Worm (Caenorhabditis elegans) whole organism, midembryonic: Measurements from ENCODE around the gene M02E1.3.
A peak's percentile ranks its signal among the peaks of the same experiment; 100 is the strongest.

Experiments used
- T22C8.4 ChIP-seq: fragments of 200-800 bp; sonication (Bioruptor generic); IDR thresholded peaks from 2 replicates; pipeline ENCODE4 v1.3.6; 2022; ENCODE audit warnings: missing genetic modification characterization, missing compliant biosample characterization
- cog-1 ChIP-seq: sonication (generic microtip); optimal IDR thresholded peaks from 2 replicates; lab custom pipeline; 2016; ENCODE audit warnings: missing genetic modification characterization, missing compliant biosample characterization
- flt-1 ChIP-seq: fragments of 200-800 bp; sonication (Bioruptor generic); IDR thresholded peaks from 2 replicates; pipeline ENCODE4 v1.3.6; 2022; ENCODE audit warnings: missing genetic modification characterization, missing compliant biosample characterization
- klf-2 ChIP-seq: fragments of 200-800 bp; sonication (Bioruptor generic); conservative IDR thresholded peaks from 2 replicates; pipeline ENCODE4 v1.3.6; 2022; ENCODE audit warnings: missing genetic modification reagents, missing genetic modification characterization, missing compliant biosample characterization
- med-1 ChIP-seq: sonication (generic microtip); optimal IDR thresholded peaks from 2 replicates; lab custom pipeline; 2017; ENCODE audit warnings: missing genetic modification characterization, mild to moderate bottlenecking, missing compliant biosample characterization, antibody characterized with exemption, missing genetic modification reagents; ENCODE audit not compliant: insufficient read depth
- ref-1 ChIP-seq: fragments of 200-800 bp; sonication (Bioruptor generic); conservative IDR thresholded peaks from 2 replicates; pipeline ENCODE4 v1.3.6; 2022; ENCODE audit warnings: missing genetic modification reagents, missing genetic modification characterization, missing compliant biosample characterization
- tab-1 ChIP-seq: fragments of 200-800 bp; sonication (Bioruptor generic); IDR thresholded peaks from 2 replicates; pipeline ENCODE4 v1.3.6; 2022; ENCODE audit warnings: missing genetic modification characterization, missing compliant biosample characterization
- ztf-23 ChIP-seq: fragments of 200-800 bp; sonication (Bioruptor generic); IDR thresholded peaks from 2 replicates; pipeline ENCODE4 v1.3.6; 2022; ENCODE audit warnings: missing genetic modification reagents, missing genetic modification characterization, missing compliant biosample characterization
- ztf-29 ChIP-seq: fragments of 200-800 bp; sonication (Bioruptor generic); IDR thresholded peaks from 2 replicates; pipeline ENCODE4 v1.3.6; 2022; ENCODE audit warnings: missing genetic modification reagents, missing genetic modification characterization, missing compliant biosample characterization

Gene M02E1.3

DNA sequence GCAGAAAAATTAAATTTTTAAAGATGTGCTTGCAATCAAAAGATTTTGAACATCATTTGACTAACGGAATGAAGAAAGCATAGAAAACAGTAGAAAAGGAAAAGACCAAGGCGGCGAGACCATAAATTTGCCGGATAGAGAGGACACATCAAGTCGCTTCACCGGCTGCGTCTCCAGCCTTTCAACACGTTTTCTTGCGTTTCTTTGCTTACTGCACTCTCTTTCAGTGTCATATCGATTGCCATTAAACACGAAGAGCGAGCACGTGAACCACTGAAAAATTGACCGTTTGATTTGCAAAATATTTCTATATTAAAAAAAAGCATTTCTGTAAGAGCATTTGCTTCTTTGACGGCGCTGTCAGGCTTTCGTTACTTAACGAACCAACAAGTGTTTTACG, 25.8 kb downstream of the M02E1.3 start:
- TF ChIP-seq T22C8.4 (GFP tag; lab: Robert Waterston, UW): peak; percentile 52; the same call in 1 of the 2 replicates
- no peak for TF ChIP-seq med-1

ce11 chrX:351398-351797, 29.1 kb downstream of the M02E1.3 start:
- TF ChIP-seq ztf-29 (GFP tag; lab: Robert Waterston, UW): peak; percentile 81
- peak; percentile 89 for TF ChIP-seq ztf-23 (GFP tag; lab: Robert Waterston, UW)
- peak; percentile 95 for TF ChIP-seq tab-1 (GFP tag; lab: Robert Waterston, UW)
- TF ChIP-seq flt-1: peak; percentile 96
- TF ChIP-seq T22C8.4 (GFP tag; lab: Robert Waterston, UW): peak; percentile 79
- TF ChIP-seq ref-1 (GFP tag; lab: Robert Waterston, UW): peak; percentile 83
- TF ChIP-seq klf-2: peak; percentile 82

- TF ChIP-seq T22C8.4 (GFP tag; lab: Robert Waterston, UW): peak; percentile 90
- TF ChIP-seq med-1: peak; percentile 69
- peak; percentile 84 for TF ChIP-seq ref-1 (GFP tag; lab: Robert Waterston, UW)
- peak; percentile 92 for TF ChIP-seq klf-2
- peak; percentile 92 for TF ChIP-seq ztf-29 (GFP tag; lab: Robert Waterston, UW)
- peak; percentile 95 for TF ChIP-seq tab-1 (GFP tag; lab: Robert Waterston, UW)
- peak; percentile 83 for TF ChIP-seq cog-1 (tag; lab: Kevin White, UChicago)
- TF ChIP-seq flt-1: peak; percentile 91
- TF ChIP-seq ztf-23 (GFP tag; lab: Robert Waterston, UW): peak; percentile 96
Measured at ce11 chrX:353134-353669, 30.9 kb downstream of the M02E1.3 start, which contains the start of gene sor-3. Gene sor-3 (plus strand): TSS chrX:353619.

- no peak for TF ChIP-seq med-1
- no peak for TF ChIP-seq T22C8.4 (GFP tag; lab: Robert Waterston, UW)
- no peak for TF ChIP-seq klf-2
- no peak for TF ChIP-seq ztf-23 (GFP tag; lab: Robert Waterston, UW)
- no peak for TF ChIP-seq flt-1
- no peak for TF ChIP-seq cog-1 (tag; lab: Kevin White, UChicago)
- no peak for TF ChIP-seq ztf-29 (GFP tag; lab: Robert Waterston, UW)
- TF ChIP-seq ref-1 (GFP tag; lab: Robert Waterston, UW): no peak
Measured at ce11 chrX:357792-358191, 35.5 kb downstream of the M02E1.3 start, which contains the start of gene C04E7.1. Gene C04E7.1 (plus strand): TSS chrX:358092.

- no peak for TF ChIP-seq ref-1 (GFP tag; lab: Robert Waterston, UW)
- no peak for TF ChIP-seq flt-1
- no peak for TF ChIP-seq T22C8.4 (GFP tag; lab: Robert Waterston, UW)
- TF ChIP-seq med-1: no peak
- TF ChIP-seq cog-1 (tag; lab: Kevin White, UChicago): no peak
- TF ChIP-seq tab-1 (GFP tag; lab: Robert Waterston, UW): no peak
- no peak for TF ChIP-seq ztf-23 (GFP tag; lab: Robert Waterston, UW)
- no peak for TF ChIP-seq ztf-29 (GFP tag; lab: Robert Waterston, UW)
- TF ChIP-seq klf-2: no peak
Measured at ce11 chrX:360479-360878, 38.2 kb downstream of the M02E1.3 start, which contains the start of gene C04E7.5. Gene C04E7.5 (plus strand): TSS chrX:360779.

DNA sequence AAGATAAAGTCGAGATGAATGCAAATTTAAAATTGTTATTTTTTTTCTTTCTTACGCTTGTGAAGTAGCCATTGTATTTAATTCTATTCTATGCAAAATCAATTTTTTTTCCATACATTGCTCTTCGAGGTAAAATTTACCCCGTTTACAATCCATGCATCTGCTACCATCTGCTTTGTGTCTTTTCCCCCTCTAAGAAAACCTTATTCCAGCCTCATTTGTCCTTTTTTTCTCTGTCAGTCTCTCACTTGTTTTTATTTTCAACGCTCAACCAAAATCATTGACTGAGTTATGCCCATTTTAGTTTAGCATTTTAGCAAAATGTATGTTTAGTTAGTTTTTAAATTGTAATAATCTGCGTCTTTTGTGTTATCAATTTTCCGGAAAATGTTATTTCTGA, 47.6 kb downstream of the M02E1.3 start:
- no peak for TF ChIP-seq med-1
- TF ChIP-seq tab-1 (GFP tag; lab: Robert Waterston, UW): no peak
- TF ChIP-seq ztf-29 (GFP tag; lab: Robert Waterston, UW): no peak
- TF ChIP-seq cog-1 (tag; lab: Kevin White, UChicago): no peak
- no peak for TF ChIP-seq klf-2
- TF ChIP-seq ref-1 (GFP tag; lab: Robert Waterston, UW): no peak
- TF ChIP-seq ztf-23 (GFP tag; lab: Robert Waterston, UW): no peak
- no peak for TF ChIP-seq flt-1
- TF ChIP-seq T22C8.4 (GFP tag; lab: Robert Waterston, UW): no peak

- TF ChIP-seq T22C8.4 (GFP tag; lab: Robert Waterston, UW) (peak; percentile 54), med-1 (no peak)
Measured at ce11 chrX:371761-372285, 49.5 kb downstream of the M02E1.3 start, which contains the start of gene nrde-3. Gene nrde-3 (plus strand): TSS chrX:372235.
